Worm (Caenorhabditis elegans): ENCODE results near the gene gtl-2.

The gtl-2 gene

ce11 chrIV:11284102-11284531, 10.9 kb downstream of the gtl-2 start (continued):
- no peak for TF ChIP-seq nhr-11 (tag; optimal IDR thresholded peaks at IDR 0.05)
- no peak for TF ChIP-seq tag-97 (GFP tag; IDR thresholded peaks at IDR 0.05)
- TF ChIP-seq lin-15B (tag; optimal IDR thresholded peaks at IDR 0.05): no peak
- TF ChIP-seq snpc-1.2 (GFP tag; IDR thresholded peaks at IDR 0.05): no peak
- TF ChIP-seq mdt-29 (GFP tag; IDR thresholded peaks at IDR 0.05): no peak
- TF ChIP-seq set-16 (GFP tag; IDR thresholded peaks at IDR 0.05): no peak
- no peak for TF ChIP-seq D1046.2 (GFP tag; IDR thresholded peaks at IDR 0.05)
- peak; percentile 55 for TF ChIP-seq mxl-3 (GFP tag; optimal IDR thresholded peaks at IDR 0.05)
- no peak for TF ChIP-seq cey-2 (tag; optimal IDR thresholded peaks at IDR 0.05; ENCODE audit: borderline replicate concordance, insufficient read depth)
- no peak for TF ChIP-seq nhr-237 (tag; optimal IDR thresholded peaks at IDR 0.05)
- TF ChIP-seq F37D6.2 (tag; optimal IDR thresholded peaks at IDR 0.05): no peak
- no peak for TF ChIP-seq unc-39 (tag; optimal IDR thresholded peaks at IDR 0.05)
- no peak for TF ChIP-seq R02D3.7 (tag; optimal IDR thresholded peaks at IDR 0.05)
- no peak for TF ChIP-seq mep-1 (tag; optimal IDR thresholded peaks at IDR 0.05)
- peak; percentile 72 for TF ChIP-seq nhr-77 (tag; optimal IDR thresholded peaks at IDR 0.05)
- no peak for TF ChIP-seq sdz-12 (GFP tag; optimal IDR thresholded peaks at IDR 0.05)
- no peak for TF ChIP-seq zfp-3 (GFP tag; conservative IDR thresholded peaks at IDR 0.05)
- peak; percentile 14 for TF ChIP-seq lin-13 (GFP tag; optimal IDR thresholded peaks at IDR 0.05)
- no peak for TF ChIP-seq ceh-28 (tag; optimal IDR thresholded peaks at IDR 0.05)
- no peak for TF ChIP-seq egl-43 (GFP tag; IDR thresholded peaks at IDR 0.05)
- no peak for TF ChIP-seq Y5F2A.4 (GFP tag; optimal IDR thresholded peaks at IDR 0.05)
- TF ChIP-seq zip-2 (tag; optimal IDR thresholded peaks at IDR 0.05): no peak
- peak; percentile 12 for TF ChIP-seq T20F7.1 (GFP tag; optimal IDR thresholded peaks at IDR 0.05)
- no peak for TF ChIP-seq lsy-2 (tag; optimal IDR thresholded peaks at IDR 0.05)
- no peak for TF ChIP-seq ZK546.5 (tag; optimal IDR thresholded peaks at IDR 0.05)
- no peak for TF ChIP-seq attf-4 (tag; optimal IDR thresholded peaks at IDR 0.05)
- TF ChIP-seq madf-9 (GFP tag; conservative IDR thresholded peaks at IDR 0.05): no peak
- no peak for TF ChIP-seq daf-8 (GFP tag; IDR thresholded peaks at IDR 0.05)
- TF ChIP-seq lir-3 (tag; optimal IDR thresholded peaks at IDR 0.05): no peak
- TF ChIP-seq lin-29 (GFP tag; IDR thresholded peaks at IDR 0.05): no peak
- TF ChIP-seq ceh-44 (GFP tag; IDR thresholded peaks at IDR 0.05): no peak
- peak; percentile 95 for TF ChIP-seq pqm-1 (tag; optimal IDR thresholded peaks at IDR 0.05)
- TF ChIP-seq lin-39 (tag; optimal IDR thresholded peaks at IDR 0.05): no peak
- TF ChIP-seq ama-1 (optimal IDR thresholded peaks at IDR 0.05): no peak
- no peak for TF ChIP-seq ceh-20 (GFP tag; IDR thresholded peaks at IDR 0.05)
- TF ChIP-seq ztf-7 (tag; optimal IDR thresholded peaks at IDR 0.05): no peak
- TF ChIP-seq F10B5.3 (tag; optimal IDR thresholded peaks at IDR 0.05): peak; percentile 28
- peak in 1 of 2 experiments; percentile 92 for TF ChIP-seq daf-16 (GFP tag; optimal IDR thresholded peaks at IDR 0.05)
- peak; percentile 91 for TF ChIP-seq daf-16 (tag; optimal IDR thresholded peaks at IDR 0.05)
- peak; percentile 36 for TF ChIP-seq mes-2 (tag; optimal IDR thresholded peaks at IDR 0.05; ENCODE audit: poor library complexity, severe bottlenecking)
- no peak for TF ChIP-seq ztf-11 (tag; optimal IDR thresholded peaks at IDR 0.05)
- TF ChIP-seq nhr-76 (tag; optimal IDR thresholded peaks at IDR 0.05): no peak
- no peak for TF ChIP-seq snpc-4 (tag; optimal IDR thresholded peaks at IDR 0.05)
- TF ChIP-seq unc-62 (GFP tag; optimal IDR thresholded peaks at IDR 0.05 in 1 of 2): peak in 1 of 2 experiments; percentile 27
- TF ChIP-seq unc-62 (tag; optimal IDR thresholded peaks at IDR 0.05): no peak
- no peak for TF ChIP-seq fos-1 (tag; optimal IDR thresholded peaks at IDR 0.05)
- peak; percentile 93 for TF ChIP-seq dve-1 (tag; optimal IDR thresholded peaks at IDR 0.05; ENCODE audit: insufficient read depth)
- no peak for TF ChIP-seq egl-27 (tag; optimal IDR thresholded peaks at IDR 0.05)
- TF ChIP-seq arid-1 (GFP tag; conservative IDR thresholded peaks at IDR 0.05): no peak
- TF ChIP-seq nhr-48 (tag; optimal IDR thresholded peaks at IDR 0.05): peak; percentile 84
- 0 out of 2 replicates have a peak, but pooled peaks have one; percentile 23 for TF ChIP-seq nhr-41 (GFP tag; IDR thresholded peaks at IDR 0.05)
- no peak for TF ChIP-seq vab-7 (GFP tag; IDR thresholded peaks at IDR 0.05)
- TF ChIP-seq rbr-2 (tag; optimal IDR thresholded peaks at IDR 0.05): no peak
